Fruit fly (Drosophila melanogaster) whole organism, embryonic: ENCODE data around the gene Ctr9.

ENCODE experiments used
- Aef1 ChIP-seq: fragments of 200-800 bp; sonication (Bioruptor generic); IDR thresholded peaks from 3 replicates; pipeline ENCODE4 v1.3.6; 2022; ENCODE audit warnings: missing biosample characterization, missing genetic modification characterization
- Atf-2 ChIP-seq: fragments of 200-800 bp; sonication (Bioruptor generic); optimal IDR thresholded peaks from 2 replicates; lab custom pipeline; 2016; ENCODE audit warnings: missing biosample characterization, missing genetic modification characterization
- Blimp-1 ChIP-seq: fragments of 200-800 bp; sonication (Bioruptor generic); optimal IDR thresholded peaks from 3 replicates; lab custom pipeline; 2018; ENCODE audit warnings: missing biosample characterization, missing genetic modification characterization, mild to moderate bottlenecking, moderate library complexity, missing genetic modification reagents
- BtbVII ChIP-seq: fragments of 200-800 bp; sonication (Bioruptor generic); optimal IDR thresholded peaks from 3 replicates; lab custom pipeline; 2017; ENCODE audit warnings: missing biosample characterization, mild to moderate bottlenecking, missing genetic modification characterization
- CG10209 ChIP-seq: fragments of 200-800 bp; sonication (Bioruptor generic); optimal IDR thresholded peaks from 3 replicates; lab custom pipeline; 2017; ENCODE audit warnings: missing biosample characterization, mild to moderate bottlenecking, missing genetic modification characterization, missing genetic modification reagents
- CG10321 ChIP-seq: fragments of 200-800 bp; sonication (Bioruptor generic); IDR thresholded peaks from 2 replicates; pipeline ENCODE4 v1.3.6; 2022; ENCODE audit warnings: missing biosample characterization, missing genetic modification characterization
- CG11695 ChIP-seq: fragments of 200-800 bp; sonication (Bioruptor generic); IDR thresholded peaks from 3 replicates; pipeline ENCODE4 v1.3.6; 2022; ENCODE audit warnings: missing biosample characterization, missing genetic modification characterization
- CG12744 ChIP-seq: fragments of 200-800 bp; sonication (Bioruptor generic); optimal IDR thresholded peaks from 2 replicates; lab custom pipeline; 2016; ENCODE audit warnings: missing biosample characterization, missing genetic modification characterization
- CG12769 ChIP-seq: fragments of 200-800 bp; sonication (Bioruptor generic); optimal IDR thresholded peaks from 2 replicates; lab custom pipeline; 2019; ENCODE audit warnings: missing biosample characterization, mild to moderate bottlenecking, missing genetic modification characterization, moderate library complexity
- CG13296 ChIP-seq: fragments of 200-800 bp; sonication (Bioruptor generic); optimal IDR thresholded peaks from 3 replicates; lab custom pipeline; 2018; ENCODE audit warnings: missing biosample characterization, mild to moderate bottlenecking, missing genetic modification characterization
- CG16815 ChIP-seq: fragments of 200-800 bp; sonication (Bioruptor generic); optimal IDR thresholded peaks from 3 replicates; lab custom pipeline; 2017; ENCODE audit warnings: missing biosample characterization, mild to moderate bottlenecking, missing genetic modification characterization
- CG17385 ChIP-seq: fragments of 200-800 bp; sonication (Bioruptor generic); optimal IDR thresholded peaks from 3 replicates; lab custom pipeline; 2018; ENCODE audit warnings: missing biosample characterization, mild to moderate bottlenecking, missing genetic modification characterization
- CG17912 ChIP-seq: fragments of 200-800 bp; sonication (Bioruptor generic); optimal IDR thresholded peaks from 2 replicates; lab custom pipeline; 2018; ENCODE audit warnings: missing biosample characterization, mild to moderate bottlenecking, missing genetic modification characterization
- CG18599 ChIP-seq: fragments of 200-800 bp; sonication (Bioruptor generic); optimal IDR thresholded peaks from 3 replicates; lab custom pipeline; 2017; ENCODE audit warnings: missing biosample characterization, missing genetic modification characterization, mild to moderate bottlenecking, moderate library complexity, missing genetic modification reagents
- CG18764 ChIP-seq: fragments of 200-800 bp; sonication (Bioruptor generic); optimal IDR thresholded peaks from 3 replicates; lab custom pipeline; 2016; ENCODE audit warnings: missing biosample characterization, missing genetic modification characterization
- CG2678 ChIP-seq: fragments of 200-800 bp; sonication (Bioruptor generic); optimal IDR thresholded peaks from 3 replicates; lab custom pipeline; 2019; ENCODE audit warnings: missing biosample characterization, mild to moderate bottlenecking, missing genetic modification characterization, moderate library complexity
- CG32767 ChIP-seq: fragments of 200-800 bp; sonication (Bioruptor generic); IDR thresholded peaks from 2 replicates; pipeline ENCODE4 v1.3.6; 2022; ENCODE audit warnings: missing biosample characterization, missing genetic modification characterization
- CG33213 ChIP-seq: fragments of 200-800 bp; sonication (Bioruptor generic); optimal IDR thresholded peaks from 3 replicates; lab custom pipeline; 2016; ENCODE audit warnings: missing biosample characterization, missing genetic modification characterization
- CG4617 ChIP-seq: fragments of 200-800 bp; sonication (Bioruptor generic); optimal IDR thresholded peaks from 3 replicates; lab custom pipeline; 2016; ENCODE audit warnings: missing biosample characterization, missing genetic modification characterization, borderline replicate concordance
- CG6654 ChIP-seq: fragments of 200-800 bp; sonication (Bioruptor generic); optimal IDR thresholded peaks from 2 replicates; lab custom pipeline; 2017; ENCODE audit warnings: missing biosample characterization, mild to moderate bottlenecking, missing genetic modification characterization
- CG7556 ChIP-seq: fragments of 200-800 bp; sonication (Bioruptor generic); optimal IDR thresholded peaks from 2 replicates; lab custom pipeline; 2017; ENCODE audit warnings: missing biosample characterization, mild to moderate bottlenecking, missing genetic modification characterization
- CG8359 ChIP-seq: fragments of 200-800 bp; sonication (Bioruptor generic); optimal IDR thresholded peaks from 2 replicates; lab custom pipeline; 2017; ENCODE audit warnings: missing biosample characterization, mild to moderate bottlenecking, missing genetic modification characterization, borderline replicate concordance
- CG9437 ChIP-seq: fragments of 200-800 bp; sonication (Bioruptor generic); optimal IDR thresholded peaks from 2 replicates; lab custom pipeline; 2018; ENCODE audit warnings: missing biosample characterization, mild to moderate bottlenecking, missing genetic modification characterization
- CG9797 ChIP-seq: fragments of 200-800 bp; sonication (Bioruptor generic); optimal IDR thresholded peaks from 3 replicates; lab custom pipeline; 2018; ENCODE audit warnings: missing biosample characterization, mild to moderate bottlenecking, missing genetic modification characterization
- Dbx ChIP-seq: fragments of 200-800 bp; sonication (Bioruptor generic); IDR thresholded peaks from 3 replicates; pipeline ENCODE4 v1.3.6; 2022; ENCODE audit warnings: missing biosample characterization, missing genetic modification characterization
- Deaf1 ChIP-seq: fragments of 200-800 bp; optimal IDR thresholded peaks from 3 replicates; lab custom pipeline; 2019; ENCODE audit warnings: missing biosample characterization, mild to moderate bottlenecking, missing genetic modification characterization, moderate library complexity
- Gsc ChIP-seq: fragments of 200-800 bp; sonication (Bioruptor generic); IDR thresholded peaks from 2 replicates; pipeline ENCODE4 v1.3.6; 2022; ENCODE audit warnings: missing biosample characterization, missing genetic modification characterization
- H15 ChIP-seq: fragments of 200-800 bp; sonication (Bioruptor generic); IDR thresholded peaks from 3 replicates; pipeline ENCODE4 v1.3.6; 2022; ENCODE audit warnings: missing biosample characterization, missing genetic modification characterization
- MBD-R2 ChIP-seq: fragments of 200-800 bp; sonication (Bioruptor generic); IDR thresholded peaks from 2 replicates; pipeline ENCODE4 v1.3.6; 2022; ENCODE audit warnings: missing biosample characterization, missing genetic modification characterization
- Myb ChIP-seq: fragments of 200-800 bp; sonication (Bioruptor generic); optimal IDR thresholded peaks from 2 replicates; lab custom pipeline; 2016; ENCODE audit warnings: missing biosample characterization, missing genetic modification characterization
- Six4 ChIP-seq: fragments of 200-800 bp; sonication (Bioruptor generic); optimal IDR thresholded peaks from 2 replicates; lab custom pipeline; 2016; ENCODE audit warnings: missing biosample characterization, missing genetic modification characterization
- Xbp1 ChIP-seq: fragments of 200-800 bp; sonication (Bioruptor generic); optimal IDR thresholded peaks from 3 replicates; lab custom pipeline; 2016; ENCODE audit warnings: missing biosample characterization, mild to moderate bottlenecking, missing genetic modification characterization
- cad ChIP-seq: fragments of >200 bp; optimal IDR thresholded peaks from 2 replicates; lab custom pipeline; 2017; ENCODE audit warnings: missing biosample characterization, missing genetic modification characterization
- chm ChIP-seq: fragments of 200-800 bp; sonication (Bioruptor generic); IDR thresholded peaks from 2 replicates; pipeline ENCODE4 v1.3.6; 2022; ENCODE audit warnings: missing biosample characterization, missing genetic modification characterization
- chn ChIP-seq: fragments of 200-800 bp; sonication (Bioruptor generic); optimal IDR thresholded peaks from 2 replicates; lab custom pipeline; 2016; ENCODE audit warnings: missing biosample characterization, missing genetic modification characterization
- crol ChIP-seq: fragments of 200-800 bp; sonication (Bioruptor generic); IDR thresholded peaks from 2 replicates; pipeline ENCODE4 v1.3.6; 2022; ENCODE audit warnings: missing biosample characterization, missing genetic modification characterization
- dmrt99B ChIP-seq: fragments of 200-800 bp; sonication (Bioruptor generic); optimal IDR thresholded peaks from 2 replicates; lab custom pipeline; 2018; ENCODE audit warnings: missing biosample characterization, mild to moderate bottlenecking, missing genetic modification characterization, moderate library complexity
- eyg ChIP-seq: fragments of 200-800 bp; sonication (Bioruptor generic); optimal IDR thresholded peaks from 3 replicates; lab custom pipeline; 2016; ENCODE audit warnings: missing biosample characterization, missing genetic modification characterization
- gce ChIP-seq: fragments of 200-800 bp; sonication (Bioruptor generic); IDR thresholded peaks from 3 replicates; pipeline ENCODE4 v1.3.6; 2022; ENCODE audit warnings: missing biosample characterization, missing genetic modification characterization
- ind ChIP-seq: fragments of 200-800 bp; sonication (Bioruptor generic); optimal IDR thresholded peaks from 3 replicates; lab custom pipeline; 2016; ENCODE audit warnings: missing biosample characterization, missing genetic modification characterization
- jigr1 ChIP-seq: fragments of 200-800 bp; sonication (Bioruptor generic); IDR thresholded peaks from 3 replicates; pipeline ENCODE4 v1.3.6; 2022; ENCODE audit warnings: missing biosample characterization, missing genetic modification characterization
- kah ChIP-seq: fragments of 200-800 bp; sonication (Bioruptor generic); optimal IDR thresholded peaks from 2 replicates; lab custom pipeline; 2018; ENCODE audit warnings: missing biosample characterization, mild to moderate bottlenecking, missing genetic modification characterization
- otp ChIP-seq: fragments of 200-800 bp; sonication (Bioruptor generic); IDR thresholded peaks from 3 replicates; pipeline ENCODE4, ENCODE4 v1.3.6; 2022; ENCODE audit warnings: missing biosample characterization, missing genetic modification characterization
- pb ChIP-seq: fragments of 200-800 bp; sonication (Bioruptor generic); optimal IDR thresholded peaks from 3 replicates; lab custom pipeline; 2016; ENCODE audit warnings: missing biosample characterization, missing genetic modification characterization
- ranshi ChIP-seq: fragments of 200-800 bp; sonication (Bioruptor generic); IDR thresholded peaks from 2 replicates; pipeline ENCODE4 v1.3.6; 2022; ENCODE audit warnings: missing biosample characterization, missing genetic modification characterization
- rib ChIP-seq: fragments of 200-800 bp; sonication (Bioruptor generic); IDR thresholded peaks from 2 replicates; pipeline ENCODE4 v1.3.6; 2022; ENCODE audit warnings: missing biosample characterization, missing genetic modification characterization
- sim ChIP-seq: fragments of 200-800 bp; sonication (Bioruptor generic); IDR thresholded peaks from 2 replicates; pipeline ENCODE4 v1.3.6; 2022; ENCODE audit warnings: missing biosample characterization, missing genetic modification characterization
- so ChIP-seq: fragments of 200-800 bp; sonication (Bioruptor generic); IDR thresholded peaks from 3 replicates; pipeline ENCODE4 v1.3.6; 2022; ENCODE audit warnings: missing biosample characterization, missing genetic modification characterization
- stwl ChIP-seq: fragments of 200-800 bp; sonication (Bioruptor generic); optimal IDR thresholded peaks from 3 replicates; lab custom pipeline; 2018; ENCODE audit warnings: missing biosample characterization, mild to moderate bottlenecking, missing genetic modification characterization, moderate library complexity
- wor ChIP-seq: fragments of 200-800 bp; sonication (Bioruptor generic); IDR thresholded peaks from 2 replicates; pipeline ENCODE4 v1.3.6; 2022; ENCODE audit warnings: missing biosample characterization, missing genetic modification characterization
- z ChIP-seq: fragments of 200-800 bp; sonication (Bioruptor generic); IDR thresholded peaks from 3 replicates; pipeline ENCODE4 v1.3.6; 2022; ENCODE audit warnings: missing biosample characterization, missing genetic modification characterization
- zf30C ChIP-seq: fragments of 200-800 bp; sonication (Bioruptor generic); optimal IDR thresholded peaks from 3 replicates; lab custom pipeline; 2018; ENCODE audit warnings: missing biosample characterization, mild to moderate bottlenecking, missing genetic modification characterization

The Ctr9 gene

DNA sequence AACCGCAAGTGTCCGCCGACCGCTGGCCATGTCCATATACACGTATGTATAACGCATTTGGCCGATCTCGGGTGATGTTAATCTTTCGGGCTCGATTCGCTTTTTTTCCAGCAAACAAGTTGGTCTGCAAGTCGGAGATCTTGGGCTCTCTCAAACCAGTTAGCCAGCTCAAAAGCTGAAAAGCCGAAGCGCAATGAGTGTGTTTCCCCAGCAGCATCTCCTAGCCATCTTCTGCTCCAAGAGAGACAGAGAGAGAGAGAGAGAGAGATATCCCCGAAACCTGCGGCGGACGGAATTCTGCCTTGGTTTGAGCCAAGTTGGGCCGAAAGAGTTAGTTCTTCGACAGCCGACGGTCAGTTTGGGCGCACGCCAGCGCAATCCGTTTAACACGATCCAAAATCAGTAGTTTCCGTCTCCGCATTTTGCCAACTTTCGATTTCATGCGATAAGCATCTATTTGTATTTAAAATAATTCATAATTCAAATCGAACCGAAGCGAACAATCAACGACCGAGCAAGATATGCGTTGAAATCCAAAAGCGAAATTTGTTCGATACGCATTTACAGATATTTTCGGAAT is 41.5 kb upstream of the Ctr9 start (continued):
- TF ChIP-seq ranshi (GFP tag; lab: Robert Waterston, UW) = no peak
- no peak for TF ChIP-seq Six4 (GFP tag; lab: Kevin White, UChicago)
- TF ChIP-seq CG33213 (GFP tag; lab: Kevin White, UChicago) = no peak
- TF ChIP-seq CG2678 (tag; lab: Kevin White, UChicago) = no peak
- TF ChIP-seq gce = no peak
- no peak for TF ChIP-seq CG9437 (GFP tag; lab: Kevin White, UChicago)
- TF ChIP-seq BtbVII = no peak
- TF ChIP-seq CG6654 (GFP tag; lab: Kevin White, UChicago) = no peak
- TF ChIP-seq CG16815 (GFP tag; lab: Kevin White, UChicago) = no peak
- no peak for TF ChIP-seq CG8359 (GFP tag; lab: Kevin White, UChicago)
- no peak for TF ChIP-seq crol (GFP tag; lab: Robert Waterston, UW)
- TF ChIP-seq CG7556 (GFP tag; lab: Kevin White, UChicago) = no peak
- TF ChIP-seq CG10209 = no peak
- no peak for TF ChIP-seq chn (GFP tag; lab: Kevin White, UChicago)
- no peak for TF ChIP-seq CG32767 (GFP tag; lab: Robert Waterston, UW)
- no peak for TF ChIP-seq chm (GFP tag; lab: Robert Waterston, UW)
- no peak for TF ChIP-seq CG10321 (GFP tag; lab: Robert Waterston, UW)
- TF ChIP-seq CG11695 (GFP tag; lab: Robert Waterston, UW) = 0 out of 3 replicates have a peak, but pooled peaks have one; percentile 8
- TF ChIP-seq CG18599 (GFP tag; lab: Kevin White, UChicago) = no peak
- TF ChIP-seq CG9797 = no peak
- TF ChIP-seq so = no peak
- TF ChIP-seq Atf-2 = no peak
- TF ChIP-seq kah (GFP tag; lab: Kevin White, UChicago) = no peak
- no peak for TF ChIP-seq ind (GFP tag; lab: Kevin White, UChicago)
- no peak for TF ChIP-seq CG12744 (GFP tag; lab: Kevin White, UChicago)
- no peak for TF ChIP-seq H15 (GFP tag; lab: Robert Waterston, UW)
- no peak for TF ChIP-seq CG18764
- no peak for TF ChIP-seq jigr1 (GFP tag; lab: Robert Waterston, UW)
- no peak for TF ChIP-seq MBD-R2
- TF ChIP-seq Blimp-1 = peak; percentile 83
- TF ChIP-seq Myb (GFP tag; lab: Kevin White, UChicago) = no peak
- TF ChIP-seq Aef1 = no peak
- no peak for TF ChIP-seq CG4617 (GFP tag; lab: Kevin White, UChicago)
- no peak for TF ChIP-seq rib (GFP tag; lab: Robert Waterston, UW)
- TF ChIP-seq otp (GFP tag; lab: Robert Waterston, UW) = no peak
- TF ChIP-seq Dbx (GFP tag; lab: Robert Waterston, UW) = no peak
- TF ChIP-seq z (GFP tag; lab: Robert Waterston, UW) = peak; percentile 88
- TF ChIP-seq pb = no peak
- no peak for TF ChIP-seq CG17385 (GFP tag; lab: Kevin White, UChicago)
- peak; percentile 65 for TF ChIP-seq CG12769
- no peak for TF ChIP-seq dmrt99B (tag; lab: Kevin White, UChicago)
- TF ChIP-seq eyg (GFP tag; lab: Kevin White, UChicago) = no peak
- no peak for TF ChIP-seq CG13296
- no peak for TF ChIP-seq cad
- peak; percentile 84 for TF ChIP-seq Deaf1 (tag; lab: Kevin White, UChicago)
- TF ChIP-seq sim (GFP tag; lab: Robert Waterston, UW) = no peak
- no peak for TF ChIP-seq zf30C (GFP tag; lab: Kevin White, UChicago)
- no peak for TF ChIP-seq wor (GFP tag; lab: Robert Waterston, UW)
- TF ChIP-seq Gsc = no peak
- TF ChIP-seq stwl = no peak
- TF ChIP-seq Xbp1 = no peak
- no peak for TF ChIP-seq CG17912
